Worm (Caenorhabditis elegans) whole organism, L1 larva: Measurements from ENCODE around the gene prde-1.

Experiments
- C04F5.9 ChIP-seq: sonication (generic microtip); optimal IDR thresholded peaks from 2 replicates; lab custom pipeline; 2016; ENCODE audit warnings: missing genetic modification characterization, missing compliant biosample characterization
- alr-1 ChIP-seq: fragments of 200-800 bp; sonication (Bioruptor generic); optimal IDR thresholded peaks from 2 replicates; lab custom pipeline; 2018; ENCODE audit warnings: borderline replicate concordance, mild to moderate bottlenecking, missing genetic modification characterization, missing compliant biosample characterization
- aly-2 ChIP-seq: fragments of 150-350 bp; optimal IDR thresholded peaks from 2 replicates; lab custom pipeline; 2014; ENCODE audit warnings: missing biosample characterization, missing genetic modification characterization
- ama-1 ChIP-seq: fragments of 150-350 bp; optimal IDR thresholded peaks from 2 replicates; lab custom pipeline; 2014
- ceh-63 ChIP-seq: fragments of 200-800 bp; sonication (Bioruptor generic); optimal IDR thresholded peaks from 2 replicates; lab custom pipeline; 2018; ENCODE audit warnings: mild to moderate bottlenecking, missing genetic modification characterization, missing compliant biosample characterization
- ceh-8 ChIP-seq: fragments of 200-800 bp; sonication (Bioruptor generic); optimal IDR thresholded peaks from 2 replicates; lab custom pipeline; 2018; ENCODE audit warnings: mild to moderate bottlenecking, missing genetic modification characterization, moderate library complexity, missing compliant biosample characterization
- ceh-88 ChIP-seq: fragments of 200-800 bp; sonication (Bioruptor generic); IDR thresholded peaks from 2 replicates; pipeline ENCODE4 v1.3.6; 2022; ENCODE audit warnings: missing genetic modification characterization, missing compliant biosample characterization
- ces-1 ChIP-seq: fragments of 150-350 bp; optimal IDR thresholded peaks from 2 replicates; lab custom pipeline; 2014; ENCODE audit warnings: missing biosample characterization, missing genetic modification reagents, missing genetic modification characterization
- efl-1 ChIP-seq, 4 experiments: fragments of 150-350 bp; optimal IDR thresholded peaks in 3 of 4; peaks in 1 of 4; 1 replicate in 1 of 4; 2 replicates in 3 of 4; lab custom pipeline; 2014; ENCODE audit warnings: missing biosample characterization in 2 of 4, missing genetic modification characterization in 2 of 4, missing genetic modification reagents in 2 of 4
- egl-13 ChIP-seq: sonication (generic microtip); optimal IDR thresholded peaks from 2 replicates; lab custom pipeline; 2016; ENCODE audit warnings: missing genotype, missing genetic modification reagents, missing genetic modification characterization, missing compliant biosample characterization
- elt-2 ChIP-seq: sonication (generic microtip); optimal IDR thresholded peaks from 2 replicates; lab custom pipeline; 2016; ENCODE audit warnings: missing genetic modification characterization, mild to moderate bottlenecking, inconsistent platforms, missing compliant biosample characterization, missing genetic modification reagents
- elt-3 ChIP-seq, 6 experiments: fragments of 150-350 bp in 1 of 6; sonication (generic microtip); optimal IDR thresholded peaks; 2 replicates each; lab custom pipeline; 2017 to 2018; ENCODE audit warnings: missing biosample characterization in 6 of 6, missing genetic modification characterization in 6 of 6, inconsistent platforms in 1 of 6
- fkh-4 ChIP-seq: sonication (generic microtip); optimal IDR thresholded peaks from 2 replicates; lab custom pipeline; 2016; ENCODE audit warnings: missing compliant biosample characterization, missing genetic modification characterization, borderline replicate concordance
- fos-1 ChIP-seq: fragments of 150-350 bp; optimal IDR thresholded peaks from 2 replicates; lab custom pipeline; 2014; ENCODE audit warnings: missing biosample characterization, missing genetic modification characterization
- grh-1 ChIP-seq: fragments of 200-800 bp; sonication (Bioruptor generic); IDR thresholded peaks from 2 replicates; pipeline ENCODE4 v1.3.6; 2022; ENCODE audit warnings: missing genetic modification reagents, missing genetic modification characterization, missing compliant biosample characterization
- hlh-17 ChIP-seq: fragments of 200-800 bp; sonication (Bioruptor generic); optimal IDR thresholded peaks from 2 replicates; lab custom pipeline; 2018; ENCODE audit warnings: missing genetic modification characterization, mild to moderate bottlenecking, missing compliant biosample characterization, moderate library complexity, borderline replicate concordance
- irx-1 ChIP-seq: sonication (generic microtip); optimal IDR thresholded peaks from 2 replicates; lab custom pipeline; 2016; ENCODE audit warnings: missing genetic modification characterization, missing compliant biosample characterization
- lin-15B ChIP-seq: fragments of 150-350 bp; sonication (generic microtip); optimal IDR thresholded peaks from 3 replicates; lab custom pipeline; 2014; ENCODE audit warnings: missing biosample characterization, missing genetic modification characterization
- lin-35 ChIP-seq, 2 experiments: fragments of 150-350 bp; optimal IDR thresholded peaks; 2 replicates each; lab custom pipeline; 2014; ENCODE audit warnings: missing biosample characterization in 2 of 2, missing genetic modification characterization in 2 of 2, missing genetic modification reagents in 2 of 2
- lin-39 ChIP-seq: fragments of 150-350 bp; optimal IDR thresholded peaks from 2 replicates; lab custom pipeline; 2014; ENCODE audit warnings: missing biosample characterization, missing genetic modification reagents, missing genetic modification characterization
- lir-3 ChIP-seq: sonication (generic microtip); optimal IDR thresholded peaks from 2 replicates; lab custom pipeline; 2016; ENCODE audit warnings: mild to moderate bottlenecking, missing genetic modification characterization, moderate library complexity, missing compliant biosample characterization; ENCODE audit not compliant: poor library complexity
- lsy-2 ChIP-seq, 2 experiments: fragments of 150-350 bp; optimal IDR thresholded peaks; 2 replicates each; lab custom pipeline; 2014; ENCODE audit warnings: missing biosample characterization in 2 of 2, missing genetic modification characterization in 2 of 2
- mab-9 ChIP-seq: fragments of 200-800 bp; sonication (Bioruptor generic); IDR thresholded peaks from 2 replicates; pipeline ENCODE4 v1.3.6; 2022; ENCODE audit warnings: missing genetic modification reagents, missing genetic modification characterization, missing compliant biosample characterization
- mef-2 ChIP-seq: fragments of 150-350 bp; optimal IDR thresholded peaks from 2 replicates; lab custom pipeline; 2014; ENCODE audit warnings: missing biosample characterization, missing genetic modification characterization
- mep-1 ChIP-seq: fragments of 150-350 bp; optimal IDR thresholded peaks from 2 replicates; lab custom pipeline; 2014; ENCODE audit warnings: missing biosample characterization, missing genetic modification characterization
- nhr-12 ChIP-seq: sonication (generic microtip); optimal IDR thresholded peaks from 2 replicates; lab custom pipeline; 2017; ENCODE audit warnings: missing biosample characterization, missing genetic modification characterization
- nhr-20 ChIP-seq: sonication (generic microtip); optimal IDR thresholded peaks from 2 replicates; lab custom pipeline; 2016; ENCODE audit warnings: mild to moderate bottlenecking, missing genetic modification characterization, missing compliant biosample characterization
- nhr-71 ChIP-seq: sonication (generic microtip); optimal IDR thresholded peaks from 2 replicates; lab custom pipeline; 2016; ENCODE audit warnings: mild to moderate bottlenecking, missing genetic modification characterization, moderate library complexity, missing compliant biosample characterization
- nhr-76 ChIP-seq: sonication (generic microtip); optimal IDR thresholded peaks from 2 replicates; lab custom pipeline; 2017; ENCODE audit warnings: missing biosample characterization, missing genetic modification characterization
- nhr-84 ChIP-seq: sonication (generic microtip); optimal IDR thresholded peaks from 2 replicates; lab custom pipeline; 2017; ENCODE audit warnings: missing biosample characterization, missing genetic modification characterization
- pag-3 ChIP-seq: sonication (generic microtip); optimal IDR thresholded peaks from 2 replicates; lab custom pipeline; 2017; ENCODE audit warnings: missing genetic modification characterization, mild to moderate bottlenecking, missing compliant biosample characterization, antibody characterized with exemption, borderline replicate concordance; ENCODE audit not compliant: insufficient read depth
- pqm-1 ChIP-seq: sonication (generic microtip); optimal IDR thresholded peaks from 3 replicates; lab custom pipeline; 2017; ENCODE audit warnings: missing biosample characterization, missing genetic modification characterization
- skn-1 ChIP-seq: fragments of 150-350 bp; optimal IDR thresholded peaks from 2 replicates; lab custom pipeline; 2014; ENCODE audit warnings: missing biosample characterization, missing genetic modification characterization
- sox-4 ChIP-seq: sonication (generic microtip); optimal IDR thresholded peaks from 2 replicates; lab custom pipeline; 2016; ENCODE audit warnings: missing genetic modification characterization, missing compliant biosample characterization
- sup-37 ChIP-seq: fragments of 200-800 bp; sonication (Bioruptor generic); optimal IDR thresholded peaks from 2 replicates; lab custom pipeline; 2018; ENCODE audit warnings: mild to moderate bottlenecking, missing genetic modification characterization, missing compliant biosample characterization
- swsn-7 ChIP-seq: sonication (generic microtip); optimal IDR thresholded peaks from 2 replicates; lab custom pipeline; 2016; ENCODE audit warnings: missing genetic modification characterization, missing compliant biosample characterization
- tlp-1 ChIP-seq: fragments of 150-350 bp; optimal IDR thresholded peaks from 2 replicates; lab custom pipeline; 2014; ENCODE audit warnings: missing biosample characterization, missing genetic modification characterization
- unc-30 ChIP-seq: sonication (generic microtip); optimal IDR thresholded peaks from 2 replicates; lab custom pipeline; 2017; ENCODE audit warnings: missing biosample characterization, missing genetic modification characterization
- unc-62 ChIP-seq: fragments of 150-350 bp; optimal IDR thresholded peaks from 2 replicates; lab custom pipeline; 2014; ENCODE audit warnings: missing biosample characterization, missing genetic modification reagents, missing genetic modification characterization
- unc-98 ChIP-seq: fragments of 200-800 bp; sonication (Bioruptor generic); IDR thresholded peaks from 2 replicates; pipeline ENCODE4 v1.3.6; 2022; ENCODE audit warnings: missing genetic modification characterization, missing compliant biosample characterization
- ztf-11 ChIP-seq, 2 experiments: sonication (generic microtip); optimal IDR thresholded peaks; 2 replicates each; lab custom pipeline; 2016 to 2017; ENCODE audit warnings: missing genetic modification characterization in 2 of 2, missing biosample characterization in 1 of 2, missing compliant biosample characterization in 1 of 2
- ztf-4 ChIP-seq: fragments of 150-350 bp; optimal IDR thresholded peaks from 2 replicates; lab custom pipeline; 2014; ENCODE audit warnings: missing biosample characterization, missing genetic modification characterization

Gene prde-1

DNA sequence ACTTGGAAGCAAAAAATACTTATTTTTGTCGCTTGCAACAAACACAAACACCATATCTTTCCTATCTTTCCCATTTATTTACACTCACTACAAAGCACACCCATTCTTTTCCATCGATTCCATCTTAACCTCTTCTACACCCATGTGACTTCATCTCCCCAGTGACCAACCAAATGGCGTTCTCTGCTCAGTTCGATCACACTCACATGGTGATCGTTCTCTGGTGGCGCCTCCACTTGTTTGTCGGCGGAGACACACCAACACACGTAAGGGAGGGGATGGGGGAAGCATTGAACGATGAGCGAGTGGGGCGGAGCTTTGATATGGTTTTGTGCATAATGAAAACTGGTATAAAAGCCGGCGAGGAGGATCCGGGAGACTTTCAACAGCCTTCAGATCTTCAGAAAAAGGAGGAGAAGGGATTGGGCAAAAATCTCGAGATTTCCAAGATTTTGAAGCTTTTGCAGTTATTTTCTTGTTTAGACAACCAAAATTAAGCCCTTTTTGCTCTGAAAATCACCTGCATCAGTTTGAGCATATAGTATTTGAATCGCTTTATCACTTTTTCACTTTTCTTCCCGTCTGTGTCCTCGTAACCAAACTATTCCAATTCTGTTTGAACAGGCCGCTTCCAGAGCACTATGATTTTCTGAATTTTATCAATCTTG, 28.6 kb downstream of the prde-1 start (continued):
- TF ChIP-seq pqm-1: peak; percentile 66
- TF ChIP-seq lin-39 (tag; lab: Kevin White, UChicago): peak; percentile 70
- TF ChIP-seq sup-37 (GFP tag; lab: Kevin White, UChicago): peak; percentile 53
- peak; percentile 67 for TF ChIP-seq sox-4 (tag; lab: Kevin White, UChicago)
- TF ChIP-seq unc-30 (tag; lab: Kevin White, UChicago): no peak
- TF ChIP-seq mep-1 (tag; lab: Kevin White, UChicago): peak; percentile 80
- TF ChIP-seq nhr-20 (tag; lab: Kevin White, UChicago): peak; percentile 96
- peak; percentile 97 for TF ChIP-seq nhr-71 (tag; lab: Kevin White, UChicago)
- peak; percentile 76 to 87 for TF ChIP-seq lsy-2 (tag; optimal IDR thresholded peaks at IDR 0.05; lab: Kevin White, UChicago)
- peak; percentile 53 for TF ChIP-seq skn-1 (tag; lab: Kevin White, UChicago)
- peak; percentile 66 for TF ChIP-seq swsn-7 (tag; lab: Kevin White, UChicago)
- peak; percentile 86 for TF ChIP-seq elt-2 (tag; lab: Kevin White, UChicago)
- TF ChIP-seq C04F5.9 (tag; lab: Kevin White, UChicago): peak; percentile 43
- TF ChIP-seq aly-2 (tag; lab: Kevin White, UChicago): no peak
- no peak for TF ChIP-seq fkh-4 (tag; lab: Kevin White, UChicago)
- no peak for TF ChIP-seq unc-98
- peak; percentile 73 for TF ChIP-seq ztf-4
- TF ChIP-seq elt-3 (tag; optimal IDR thresholded peaks at IDR 0.05; lab: Kevin White, UChicago): peak in 3 of 6 experiments; percentile 12 to 93 (median 70)
- no peak for TF ChIP-seq ceh-8

DNA sequence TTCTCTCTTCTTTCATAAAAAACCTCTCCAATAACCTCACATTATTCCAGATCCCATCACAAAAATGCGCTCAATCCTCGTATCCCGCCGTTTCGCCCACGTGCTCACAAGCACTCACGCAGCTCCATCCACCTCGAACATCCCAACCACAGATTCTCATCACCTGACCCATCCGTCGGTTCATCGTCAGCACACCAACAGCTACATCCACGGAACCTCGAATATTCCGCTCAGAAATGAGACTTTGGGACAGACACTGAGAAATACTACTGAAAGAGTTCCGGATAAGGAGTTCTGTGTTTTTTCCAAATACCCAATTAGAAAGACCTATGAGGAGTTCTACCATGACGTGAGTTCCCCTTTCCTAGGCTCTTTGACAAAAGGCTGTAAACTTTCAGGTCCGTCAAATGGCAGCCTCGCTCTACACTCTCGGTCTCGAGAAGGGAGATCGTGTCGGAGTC, 29.3 kb downstream of the prde-1 start, which contains the start of gene acs-2:
acs-2 (plus strand) TSS at position 51 of the 461 bp plus-strand sequence.
- TF ChIP-seq grh-1 (GFP tag; lab: Robert Waterston, UW): no peak
- no peak for TF ChIP-seq mab-9
- no peak for TF ChIP-seq nhr-84 (tag; lab: Kevin White, UChicago)
- no peak for TF ChIP-seq ces-1
- no peak for TF ChIP-seq lir-3
- TF ChIP-seq efl-1 (optimal IDR thresholded peaks at IDR 0.05; lab: Kevin White, UChicago): no peak
- TF ChIP-seq efl-1 (GFP tag; optimal IDR thresholded peaks at IDR 0.05 in 1 of 2; lab: Kevin White, UChicago): peak in 1 of 2 experiments; percentile 85
- peak in 1 of 2 experiments; percentile 37 for TF ChIP-seq lin-35 (GFP tag; optimal IDR thresholded peaks at IDR 0.05; lab: Kevin White, UChicago)
- no peak for TF ChIP-seq tlp-1 (tag; lab: Kevin White, UChicago)
- TF ChIP-seq mef-2 (tag; lab: Kevin White, UChicago): no peak

DNA sequence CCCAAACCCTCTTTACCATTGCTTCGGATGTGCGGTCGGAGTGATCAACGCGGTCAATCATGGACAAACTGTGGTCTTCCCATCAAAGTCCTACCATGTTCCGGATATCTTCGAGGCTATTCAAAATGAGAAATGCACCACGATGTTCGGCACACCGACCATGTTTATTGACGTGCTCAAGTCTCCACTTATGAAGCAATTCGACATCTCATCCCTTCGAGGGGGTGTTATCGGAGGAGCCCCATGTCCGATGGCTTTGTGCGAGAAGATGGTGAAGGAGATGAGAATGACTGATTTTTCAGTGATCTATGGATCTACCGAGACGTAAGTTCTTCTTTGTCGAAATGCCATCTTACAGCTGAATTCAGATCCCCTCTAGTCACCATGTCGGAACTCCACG, 30.3 kb downstream of the prde-1 start:
- TF ChIP-seq efl-1 (optimal IDR thresholded peaks at IDR 0.05; lab: Kevin White, UChicago) (no peak), efl-1 (GFP tag; optimal IDR thresholded peaks at IDR 0.05 in 1 of 2; lab: Kevin White, UChicago) (peak in 1 of 2 experiments; percentile 88), irx-1 (tag; lab: Kevin White, UChicago) (no peak), alr-1 (tag; lab: Kevin White, UChicago) (no peak), lir-3 (peak; percentile 3), ama-1 (peak; percentile 13)

DNA sequence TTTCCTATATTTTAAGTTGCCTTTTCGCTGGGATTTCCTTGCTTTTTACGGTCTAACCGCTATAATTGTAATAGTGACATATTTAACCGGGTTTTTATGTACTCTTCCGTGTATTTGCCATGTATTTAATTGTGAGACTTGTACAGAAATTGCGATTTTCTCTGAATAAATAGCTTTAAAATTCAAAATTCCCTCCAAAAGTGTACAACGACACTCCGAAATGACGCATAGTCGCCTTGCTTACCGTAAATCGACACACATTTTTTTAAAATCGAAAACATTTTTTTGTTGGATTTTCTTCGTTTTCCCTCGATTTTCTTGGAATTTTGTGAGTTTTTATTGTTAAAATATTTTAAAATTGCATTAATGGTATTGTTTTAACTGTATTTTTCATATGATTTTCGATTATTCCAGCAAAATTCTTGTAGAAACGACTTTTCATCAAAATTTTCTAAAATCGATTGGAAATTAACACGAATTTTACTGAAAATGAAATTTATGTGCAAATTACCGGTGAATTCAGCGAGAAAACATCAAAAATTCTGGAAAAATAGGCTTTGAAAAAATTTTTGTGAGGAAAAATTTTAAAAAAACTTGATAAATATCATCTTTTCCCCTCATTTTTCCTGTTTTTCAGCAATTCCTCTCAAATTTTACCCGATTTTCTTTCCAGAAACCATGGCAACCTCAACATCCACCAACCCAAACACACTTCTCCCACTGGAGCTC, 31.8 kb downstream of the prde-1 start, which contains the start of gene lsm-5:
lsm-5 (plus strand) TSS at position 679 of the 729 bp plus-strand sequence.
- TF ChIP-seq lin-15B (tag; lab: Kevin White, UChicago) (peak; percentile 34), ztf-11 (tag; optimal IDR thresholded peaks at IDR 0.05; lab: Kevin White, UChicago) (no peak), ceh-88 (GFP tag; lab: Robert Waterston, UW) (no peak), ces-1 (no peak), unc-62 (GFP tag; lab: Kevin White, UChicago) (no peak), nhr-71 (tag; lab: Kevin White, UChicago) (peak; percentile 64), sup-37 (GFP tag; lab: Kevin White, UChicago) (peak; percentile 4), alr-1 (tag; lab: Kevin White, UChicago) (no peak), fos-1 (tag; lab: Kevin White, UChicago) (peak; percentile 11), pag-3 (tag; lab: Kevin White, UChicago) (no peak), elt-3 (tag; optimal IDR thresholded peaks at IDR 0.05; lab: Kevin White, UChicago) (peak in 1 of 6 experiments; percentile 58), nhr-12 (no peak), tlp-1 (tag; lab: Kevin White, UChicago) (no peak), unc-30 (tag; lab: Kevin White, UChicago) (no peak), nhr-76 (tag; lab: Kevin White, UChicago) (no peak), ceh-8 (no peak), egl-13 (no peak), hlh-17 (GFP tag; lab: Kevin White, UChicago) (no peak), elt-2 (tag; lab: Kevin White, UChicago) (peak; percentile 2), ceh-63 (no peak)
